Worm (Caenorhabditis elegans) whole organism, L4 larva: ENCODE data around the gene ins-11.

Experiments used
- D1046.2 ChIP-seq: fragments of 200-800 bp; sonication (Bioruptor generic); IDR thresholded peaks from 2 replicates; pipeline ENCODE4 v1.3.6; 2022; ENCODE audit warnings: missing genetic modification characterization, missing compliant biosample characterization
- F49E8.2 ChIP-seq: sonication (generic microtip); optimal IDR thresholded peaks from 2 replicates; lab custom pipeline; 2016; ENCODE audit warnings: missing compliant biosample characterization, mild to moderate bottlenecking, missing genetic modification characterization, borderline replicate concordance
- R02D3.7 ChIP-seq: fragments of 150-350 bp; sonication (generic microtip); optimal IDR thresholded peaks from 3 replicates; lab custom pipeline; 2014; ENCODE audit warnings: missing biosample characterization, missing genetic modification characterization
- T26A8.4 ChIP-seq: fragments of 200-800 bp; sonication (Bioruptor generic); IDR thresholded peaks from 2 replicates; pipeline ENCODE4 v1.3.6; 2022; ENCODE audit warnings: missing genetic modification characterization, missing compliant biosample characterization
- Y105C5A.15 ChIP-seq: fragments of 200-800 bp; sonication (Bioruptor generic); IDR thresholded peaks from 2 replicates; pipeline ENCODE4 v1.3.6; 2022; ENCODE audit warnings: missing genetic modification characterization, missing compliant biosample characterization
- Y48G9A.11 ChIP-seq: fragments of 200-800 bp; sonication (Bioruptor generic); IDR thresholded peaks from 2 replicates; pipeline ENCODE4 v1.3.6; 2022; ENCODE audit warnings: missing genetic modification reagents, missing genetic modification characterization, missing compliant biosample characterization
- ZK546.5 ChIP-seq, 2 experiments: sonication (generic microtip); optimal IDR thresholded peaks; 2 replicates each; lab custom pipeline; 2017; ENCODE audit warnings: missing biosample characterization in 2 of 2, missing genetic modification characterization in 2 of 2
- aly-2 ChIP-seq: sonication (generic microtip); optimal IDR thresholded peaks from 2 replicates; lab custom pipeline; 2018; ENCODE audit warnings: missing biosample characterization, missing genetic modification characterization
- ama-1 ChIP-seq: fragments of 150-350 bp; optimal IDR thresholded peaks from 2 replicates; lab custom pipeline; 2014; ENCODE audit warnings: inconsistent platforms, mixed read lengths
- ceh-28 ChIP-seq: fragments of 150-350 bp; optimal IDR thresholded peaks from 2 replicates; lab custom pipeline; 2014; ENCODE audit warnings: missing biosample characterization, missing genetic modification reagents, missing genetic modification characterization
- ceh-44 ChIP-seq: fragments of 200-800 bp; sonication (Bioruptor generic); IDR thresholded peaks from 2 replicates; pipeline ENCODE4 v1.3.6; 2022; ENCODE audit warnings: missing genetic modification reagents, missing genetic modification characterization, missing compliant biosample characterization
- cey-2 ChIP-seq: sonication (generic microtip); optimal IDR thresholded peaks from 3 replicates; lab custom pipeline; 2017; ENCODE audit warnings: missing genetic modification characterization, mild to moderate bottlenecking, missing compliant biosample characterization, antibody characterized with exemption, borderline replicate concordance; ENCODE audit not compliant: insufficient read depth
- daf-16 ChIP-seq, 3 experiments: sonication (generic microtip); optimal IDR thresholded peaks; 2 replicates each; lab custom pipeline; 2016 to 2017; ENCODE audit warnings: missing genetic modification characterization in 3 of 3, missing genetic modification reagents in 3 of 3, mild to moderate bottlenecking in 2 of 3, missing compliant biosample characterization in 2 of 3, missing biosample characterization in 1 of 3, moderate library complexity in 1 of 3
- daf-19 ChIP-seq: fragments of 200-800 bp; sonication (Bioruptor generic); conservative IDR thresholded peaks from 2 replicates; pipeline ENCODE4 v1.3.6; 2022; ENCODE audit warnings: missing genetic modification characterization, missing compliant biosample characterization
- dmd-6 ChIP-seq: fragments of 200-800 bp; sonication (Bioruptor generic); IDR thresholded peaks from 2 replicates; pipeline ENCODE4 v1.3.6; 2022; ENCODE audit warnings: missing genetic modification reagents, missing genetic modification characterization, missing compliant biosample characterization
- duxl-1 ChIP-seq: sonication (generic microtip); optimal IDR thresholded peaks from 2 replicates; lab custom pipeline; 2016; ENCODE audit warnings: mild to moderate bottlenecking, missing genetic modification characterization, moderate library complexity, missing compliant biosample characterization; ENCODE audit not compliant: poor library complexity
- dve-1 ChIP-seq: sonication (generic microtip); optimal IDR thresholded peaks from 2 replicates; lab custom pipeline; 2017; ENCODE audit warnings: antibody characterized with exemption, mild to moderate bottlenecking, missing genetic modification characterization, missing compliant biosample characterization; ENCODE audit not compliant: insufficient read depth
- egl-43 ChIP-seq: fragments of 200-800 bp; sonication (Bioruptor generic); IDR thresholded peaks from 2 replicates; pipeline ENCODE4 v1.3.6; 2022; ENCODE audit warnings: missing genetic modification reagents, missing genetic modification characterization, missing compliant biosample characterization
- fkh-10 ChIP-seq: fragments of 150-350 bp; optimal IDR thresholded peaks from 2 replicates; lab custom pipeline; 2014; ENCODE audit warnings: missing biosample characterization, missing genetic modification reagents, missing genetic modification characterization
- fos-1 ChIP-seq: fragments of 150-350 bp; optimal IDR thresholded peaks from 2 replicates; lab custom pipeline; 2014; ENCODE audit warnings: missing biosample characterization, missing genetic modification characterization
- hlh-11 ChIP-seq: fragments of 200-800 bp; sonication (Bioruptor generic); optimal IDR thresholded peaks from 2 replicates; lab custom pipeline; 2018; ENCODE audit warnings: mild to moderate bottlenecking, missing genetic modification characterization, missing compliant biosample characterization
- hlh-30 ChIP-seq: sonication (generic microtip); optimal IDR thresholded peaks from 2 replicates; lab custom pipeline; 2017; ENCODE audit warnings: antibody characterized with exemption, mild to moderate bottlenecking, missing genetic modification characterization, missing compliant biosample characterization; ENCODE audit not compliant: insufficient read depth
- jun-1 ChIP-seq: fragments of 150-350 bp; optimal IDR thresholded peaks from 2 replicates; lab custom pipeline; 2014; ENCODE audit warnings: missing biosample characterization, missing genetic modification reagents, missing genetic modification characterization
- lim-7 ChIP-seq: fragments of 200-800 bp; sonication (Bioruptor generic); IDR thresholded peaks from 2 replicates; pipeline ENCODE4 v1.3.6; 2022; ENCODE audit warnings: missing genetic modification characterization, missing compliant biosample characterization
- lin-1 ChIP-seq: fragments of 200-800 bp; sonication (Bioruptor generic); IDR thresholded peaks from 2 replicates; pipeline ENCODE4 v1.3.6; 2022; ENCODE audit warnings: missing genetic modification reagents, missing genetic modification characterization, missing compliant biosample characterization
- lin-15B ChIP-seq: fragments of 150-350 bp; sonication (generic microtip); optimal IDR thresholded peaks from 3 replicates; lab custom pipeline; 2014; ENCODE audit warnings: missing biosample characterization, missing genetic modification characterization
- lin-38 ChIP-seq: fragments of 200-800 bp; sonication (Bioruptor generic); IDR thresholded peaks from 2 replicates; pipeline ENCODE4 v1.3.6; 2022; ENCODE audit warnings: missing genetic modification reagents, missing genetic modification characterization, missing compliant biosample characterization
- lir-3 ChIP-seq: sonication (generic microtip); optimal IDR thresholded peaks from 2 replicates; lab custom pipeline; 2016; ENCODE audit warnings: mild to moderate bottlenecking, missing genetic modification characterization, missing compliant biosample characterization
- mdl-1 ChIP-seq, 2 experiments: fragments of 150-350 bp in 1 of 2; sonication (generic microtip) in 1 of 2; optimal IDR thresholded peaks; 2 replicates each; lab custom pipeline; 2014 to 2017; ENCODE audit warnings: missing biosample characterization in 2 of 2, missing genetic modification characterization in 2 of 2
- nhr-102 ChIP-seq: sonication (generic microtip); optimal IDR thresholded peaks from 2 replicates; lab custom pipeline; 2016; ENCODE audit warnings: mild to moderate bottlenecking, missing genetic modification characterization, moderate library complexity, missing compliant biosample characterization
- nhr-28 ChIP-seq: fragments of 150-350 bp; optimal IDR thresholded peaks from 2 replicates; lab custom pipeline; 2014; ENCODE audit warnings: missing biosample characterization, missing genetic modification characterization
- nhr-42 ChIP-seq: fragments of 200-800 bp; sonication (Bioruptor generic); IDR thresholded peaks from 2 replicates; pipeline ENCODE4 v1.3.6; 2022; ENCODE audit warnings: missing genetic modification characterization, missing compliant biosample characterization
- nhr-6 ChIP-seq: fragments of 150-350 bp; optimal IDR thresholded peaks from 2 replicates; lab custom pipeline; 2014; ENCODE audit warnings: missing biosample characterization, missing genetic modification characterization
- nhr-77 ChIP-seq: fragments of 150-350 bp; optimal IDR thresholded peaks from 2 replicates; lab custom pipeline; 2014; ENCODE audit warnings: missing biosample characterization, missing genetic modification characterization
- php-3 ChIP-seq: fragments of 200-800 bp; sonication (Bioruptor generic); IDR thresholded peaks from 2 replicates; pipeline ENCODE4 v1.3.6; 2022; ENCODE audit warnings: missing genetic modification reagents, missing genetic modification characterization, missing compliant biosample characterization
- pqm-1 ChIP-seq: sonication (generic microtip); optimal IDR thresholded peaks from 2 replicates; lab custom pipeline; 2017; ENCODE audit warnings: missing biosample characterization, missing genetic modification characterization
- rbr-2 ChIP-seq: sonication (generic microtip); optimal IDR thresholded peaks from 2 replicates; lab custom pipeline; 2016; ENCODE audit warnings: missing genotype, missing genetic modification characterization, missing compliant biosample characterization
- saeg-2 ChIP-seq: fragments of 200-800 bp; sonication (Bioruptor generic); IDR thresholded peaks from 2 replicates; pipeline ENCODE4 v1.3.6; 2022; ENCODE audit warnings: missing genetic modification reagents, missing genetic modification characterization, missing compliant biosample characterization
- snpc-4 ChIP-seq: fragments of 150-350 bp; optimal IDR thresholded peaks from 2 replicates; lab custom pipeline; 2014; ENCODE audit warnings: missing biosample characterization, missing genetic modification characterization
- spr-1 ChIP-seq: sonication (generic microtip); optimal IDR thresholded peaks from 2 replicates; lab custom pipeline; 2016; ENCODE audit warnings: mild to moderate bottlenecking, missing genetic modification characterization, missing compliant biosample characterization
- unc-62 ChIP-seq, 3 experiments: fragments of 150-350 bp in 1 of 3; sonication (generic microtip); optimal IDR thresholded peaks in 2 of 3; peaks in 1 of 3; 1 replicate in 1 of 3; 2 replicates in 2 of 3; lab custom pipeline; 2014 to 2017; ENCODE audit warnings: missing biosample characterization in 3 of 3, missing genetic modification characterization in 3 of 3, missing genetic modification reagents in 3 of 3, missing genotype in 1 of 3
- vab-7 ChIP-seq: fragments of 200-800 bp; sonication (Bioruptor generic); IDR thresholded peaks from 2 replicates; pipeline ENCODE4 v1.3.6; 2022; ENCODE audit warnings: missing genetic modification reagents, missing genetic modification characterization, missing compliant biosample characterization
- zfp-2 ChIP-seq: sonication (generic microtip); optimal IDR thresholded peaks from 2 replicates; lab custom pipeline; 2016; ENCODE audit warnings: mild to moderate bottlenecking, missing genetic modification characterization, missing compliant biosample characterization
- zip-2 ChIP-seq: fragments of 150-350 bp; optimal IDR thresholded peaks from 2 replicates; lab custom pipeline; 2014; ENCODE audit warnings: missing biosample characterization, missing genetic modification characterization
- ztf-11 ChIP-seq: fragments of 150-350 bp; optimal IDR thresholded peaks from 2 replicates; lab custom pipeline; 2014; ENCODE audit warnings: missing biosample characterization, missing genetic modification characterization

ins-11 gene

DNA sequence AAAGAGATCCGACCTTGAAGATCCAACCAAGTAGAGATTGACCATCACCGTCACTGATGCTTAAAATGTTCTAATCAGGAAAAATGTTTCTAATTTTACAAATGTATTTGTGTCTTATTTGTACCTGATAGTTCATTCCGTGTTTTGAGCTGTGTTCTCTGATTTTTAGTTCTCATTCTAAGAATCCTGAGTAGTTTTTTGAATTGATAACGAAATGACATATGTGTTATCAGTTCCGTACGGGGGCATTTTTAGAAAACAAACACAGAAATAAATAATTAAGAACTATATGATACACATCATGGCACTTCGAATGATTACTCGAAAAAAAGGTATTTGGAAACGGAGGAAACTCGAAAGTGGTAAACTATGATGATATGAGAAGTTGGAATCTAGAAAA is 1.0 kb upstream of the ins-11 start:
- TF ChIP-seq D1046.2 (GFP tag; lab: Robert Waterston, UW) (no peak), ceh-44 (GFP tag; lab: Robert Waterston, UW) (no peak), lin-15B (tag; lab: Kevin White, UChicago) (no peak), ZK546.5 (tag; optimal IDR thresholded peaks at IDR 0.05; lab: Kevin White, UChicago) (no peak), cey-2 (tag; lab: Kevin White, UChicago) (no peak), ceh-28 (tag; lab: Kevin White, UChicago) (no peak), nhr-102 (tag; lab: Kevin White, UChicago) (peak; percentile 22), F49E8.2 (no peak), Y48G9A.11 (GFP tag; lab: Robert Waterston, UW) (no peak), daf-16 (GFP tag; optimal IDR thresholded peaks at IDR 0.05; lab: Kevin White, UChicago) (no peak), daf-16 (tag; optimal IDR thresholded peaks at IDR 0.05; lab: Kevin White, UChicago) (peak; percentile 47), T26A8.4 (no peak), spr-1 (tag; lab: Kevin White, UChicago) (no peak), ztf-11 (tag; lab: Kevin White, UChicago) (no peak), nhr-42 (GFP tag; lab: Robert Waterston, UW) (no peak), unc-62 (GFP tag; optimal IDR thresholded peaks at IDR 0.05 in 1 of 2; lab: Kevin White, UChicago) (peak in 1 of 2 experiments; percentile 2), unc-62 (tag; optimal IDR thresholded peaks at IDR 0.05; lab: Kevin White, UChicago) (no peak), fos-1 (no peak), hlh-11 (tag; lab: Kevin White, UChicago) (no peak), dve-1 (peak; percentile 21)
- TF ChIP-seq, all 104 proteins: peak for 4

DNA sequence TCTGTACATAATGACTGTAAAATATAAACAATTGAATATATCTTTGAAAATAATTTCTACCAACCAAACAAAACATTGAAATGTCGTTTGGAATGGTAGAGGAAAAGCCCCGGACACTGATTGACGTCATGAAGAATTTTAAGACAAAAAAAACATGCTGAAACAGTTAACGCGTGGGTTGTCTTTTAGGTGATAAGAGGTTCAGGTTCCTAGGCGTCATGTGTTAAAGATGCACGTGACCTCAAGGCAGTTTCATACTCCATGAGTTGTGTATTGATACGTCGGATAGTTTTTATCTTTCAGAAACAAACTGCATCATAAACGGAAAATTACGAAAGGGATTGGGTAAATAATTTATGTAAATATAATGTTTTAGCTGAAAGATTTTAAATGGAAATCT is 603 bp downstream of the ins-11 start:
- peak; percentile 83 for TF ChIP-seq dve-1
- no peak for TF ChIP-seq snpc-4
- peak; percentile 6 for TF ChIP-seq nhr-28 (tag; lab: Kevin White, UChicago)
- TF ChIP-seq lin-1: 0 out of 2 replicates have a peak, but pooled peaks have one; percentile 25
- TF ChIP-seq ama-1 (lab: Kevin White, UChicago): no peak
- TF ChIP-seq dmd-6 (GFP tag; lab: Robert Waterston, UW): peak; percentile 67
- TF ChIP-seq daf-16 (GFP tag; optimal IDR thresholded peaks at IDR 0.05; lab: Kevin White, UChicago): no peak
- peak; percentile 79 for TF ChIP-seq daf-16 (tag; optimal IDR thresholded peaks at IDR 0.05; lab: Kevin White, UChicago)
- TF ChIP-seq duxl-1: no peak
- no peak for TF ChIP-seq zfp-2 (tag; lab: Kevin White, UChicago)
- peak; percentile 73 for TF ChIP-seq pqm-1 (tag; lab: Kevin White, UChicago)
- no peak for TF ChIP-seq rbr-2 (tag; lab: Kevin White, UChicago)
- no peak for TF ChIP-seq lim-7 (GFP tag; lab: Robert Waterston, UW)
- no peak for TF ChIP-seq vab-7
- TF ChIP-seq hlh-11 (tag; lab: Kevin White, UChicago): peak; percentile 48
- peak in 1 of 2 experiments; percentile 34 for TF ChIP-seq mdl-1 (tag; optimal IDR thresholded peaks at IDR 0.05; lab: Kevin White, UChicago)
- no peak for TF ChIP-seq aly-2 (tag; lab: Kevin White, UChicago)
- no peak for TF ChIP-seq spr-1 (tag; lab: Kevin White, UChicago)
- TF ChIP-seq hlh-30 (tag; lab: Kevin White, UChicago): peak; percentile 59
- peak; percentile 60 for TF ChIP-seq nhr-77 (tag; lab: Kevin White, UChicago)

DNA sequence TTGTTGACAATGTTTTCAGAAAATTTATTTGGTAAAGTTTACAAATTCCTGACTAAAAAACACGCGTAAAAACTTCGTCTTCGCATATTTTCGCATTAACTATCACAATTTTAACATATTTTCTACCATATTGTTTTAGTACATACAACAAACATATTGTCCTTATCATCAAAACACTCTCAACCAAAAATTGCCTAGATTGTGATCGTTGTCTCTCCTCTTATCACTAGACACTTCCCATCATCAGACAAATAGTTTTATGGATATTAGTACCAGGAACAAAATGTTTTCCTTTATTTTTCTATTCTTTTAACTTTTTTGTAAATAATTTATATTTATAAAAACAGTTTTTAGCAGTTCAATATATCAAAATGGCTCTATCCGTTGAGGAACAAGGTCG is 4.9 kb downstream of the ins-11 start, which contains the start of gene C17C3.3:
Gene C17C3.3, plus strand, starts transcription at position 346 of the 400 bp plus-strand sequence.
- no peak for TF ChIP-seq lir-3 (tag; lab: Kevin White, UChicago)
- TF ChIP-seq nhr-6: no peak
- TF ChIP-seq unc-62 (GFP tag; optimal IDR thresholded peaks at IDR 0.05 in 1 of 2; lab: Kevin White, UChicago): no peak
- no peak for TF ChIP-seq unc-62 (tag; optimal IDR thresholded peaks at IDR 0.05; lab: Kevin White, UChicago)
- no peak for TF ChIP-seq fkh-10
- TF ChIP-seq daf-16 (GFP tag; optimal IDR thresholded peaks at IDR 0.05; lab: Kevin White, UChicago): no peak
- peak; percentile 97 for TF ChIP-seq daf-16 (tag; optimal IDR thresholded peaks at IDR 0.05; lab: Kevin White, UChicago)
- TF ChIP-seq php-3: no peak
- no peak for TF ChIP-seq daf-19 (GFP tag; lab: Robert Waterston, UW)
- TF ChIP-seq hlh-11 (tag; lab: Kevin White, UChicago): peak; percentile 24
- TF ChIP-seq mdl-1 (tag; optimal IDR thresholded peaks at IDR 0.05; lab: Kevin White, UChicago): no peak
- no peak for TF ChIP-seq snpc-4
- TF ChIP-seq egl-43: no peak
- no peak for TF ChIP-seq ZK546.5 (tag; optimal IDR thresholded peaks at IDR 0.05; lab: Kevin White, UChicago)
- TF ChIP-seq nhr-77 (tag; lab: Kevin White, UChicago): peak; percentile 5
- no peak for TF ChIP-seq zip-2
- TF ChIP-seq pqm-1 (tag; lab: Kevin White, UChicago): peak; percentile 58
- peak; percentile 72 for TF ChIP-seq dve-1
- TF ChIP-seq saeg-2: no peak
- TF ChIP-seq nhr-102 (tag; lab: Kevin White, UChicago): no peak
- no peak for TF ChIP-seq lin-38 (GFP tag; lab: Robert Waterston, UW)
- no peak for TF ChIP-seq lin-15B (tag; lab: Kevin White, UChicago)
- TF ChIP-seq Y105C5A.15: no peak
- TF ChIP-seq jun-1 (tag; lab: Kevin White, UChicago): no peak
- TF ChIP-seq nhr-28 (tag; lab: Kevin White, UChicago): peak; percentile 28
- TF ChIP-seq R02D3.7: no peak
